Fruit fly (Drosophila melanogaster): Measurements from ENCODE around the gene CG8128.

The CG8128 gene

dm6 chrX:15701047-15701446 lies 3.8 kb downstream of the CG8128 start, which contains the start of gene CG9240:
Gene CG9240, minus strand, starts transcription at chrX:15701259.
- no peak for TF ChIP-seq jim (GFP tag; optimal IDR thresholded peaks at IDR 0.05)
- TF ChIP-seq rgr (GFP tag; optimal IDR thresholded peaks at IDR 0.05), result peak; percentile 48

DNA sequence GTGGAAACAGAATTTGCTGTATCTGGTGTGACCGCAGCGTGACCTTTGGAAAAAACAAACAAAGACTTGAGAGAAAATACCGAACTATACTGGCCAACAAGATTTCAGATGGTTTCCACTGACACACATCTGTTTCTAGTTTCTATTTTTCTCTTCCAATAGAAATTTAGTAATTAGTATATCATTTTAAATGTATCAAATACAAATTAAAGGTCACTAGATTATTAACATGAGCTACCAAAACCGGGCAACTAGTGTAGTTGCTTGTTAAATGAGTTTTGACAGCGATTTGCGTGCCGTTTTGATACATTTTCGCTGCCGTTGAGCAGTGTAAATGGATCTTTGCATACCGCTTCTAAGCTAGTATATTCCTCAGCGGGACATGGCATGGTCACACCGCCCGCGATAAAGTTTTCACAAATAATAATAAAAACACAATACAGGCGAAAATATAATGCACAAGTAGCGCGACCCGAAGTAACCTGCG lies 6.5 kb downstream of the CG8128 start, which contains the start of the genes Pis and Hap40:
TSS of gene Pis (minus strand) at position 51 of the 487 bp plus-strand sequence.
TSS of gene Hap40 (plus strand) at position 406 of the 487 bp plus-strand sequence.
- TF ChIP-seq psq (GFP tag; optimal IDR thresholded peaks at IDR 0.05) (peak; percentile 40), pan (optimal IDR thresholded peaks at IDR 0.05) (no peak), foxo (GFP tag; optimal IDR thresholded peaks at IDR 0.05) (peak in 1 of 2 experiments; percentile 74), CG32264 (GFP tag; optimal IDR thresholded peaks at IDR 0.05) (no peak), Vsx2 (GFP tag; optimal IDR thresholded peaks at IDR 0.05; ENCODE audit: partially characterized antibody) (no peak), Abd-B (GFP tag; optimal IDR thresholded peaks at IDR 0.05) (no peak), sage (GFP tag; optimal IDR thresholded peaks at IDR 0.05) (no peak), tai (GFP tag; optimal IDR thresholded peaks at IDR 0.05) (no peak), Dfd (GFP tag; optimal IDR thresholded peaks at IDR 0.05) (no peak), jim (GFP tag; optimal IDR thresholded peaks at IDR 0.05) (no peak), Myc (optimal IDR thresholded peaks at IDR 0.05) (no peak), GATAd (GFP tag; optimal IDR thresholded peaks at IDR 0.05) (no peak), Jra (GFP tag; optimal IDR thresholded peaks at IDR 0.05) (no peak), Rel (GFP tag; optimal IDR thresholded peaks at IDR 0.05) (no peak), Rel (tag; optimal IDR thresholded peaks at IDR 0.05) (peak; percentile 34), Hnf4 (GFP tag; optimal IDR thresholded peaks at IDR 0.05) (no peak), dmrt93B (GFP tag; optimal IDR thresholded peaks at IDR 0.05) (peak; percentile 68), br (GFP tag; optimal IDR thresholded peaks at IDR 0.05) (peak; percentile 54), Dif (GFP tag; optimal IDR thresholded peaks at IDR 0.05; ENCODE audit: partially characterized antibody) (no peak), usp (GFP tag; optimal IDR thresholded peaks at IDR 0.05) (no peak), woc (GFP tag; optimal IDR thresholded peaks at IDR 0.05) (peak; percentile 55), Hr83 (GFP tag; optimal IDR thresholded peaks at IDR 0.05; ENCODE audit: poor library complexity, severe bottlenecking) (no peak), dl (GFP tag; optimal IDR thresholded peaks at IDR 0.05; ENCODE audit: insufficient read depth in 1 of 2, partially characterized antibody in 2 of 2) (no peak), CrebA (GFP tag; optimal IDR thresholded peaks at IDR 0.05; ENCODE audit: borderline replicate concordance) (no peak), h (GFP tag; optimal IDR thresholded peaks at IDR 0.05) (peak; percentile 67), ey (GFP tag; optimal IDR thresholded peaks at IDR 0.05) (peak; percentile 41), CG9705 (GFP tag; optimal IDR thresholded peaks at IDR 0.05) (peak; percentile 49), Hr78 (GFP tag; optimal IDR thresholded peaks at IDR 0.05) (no peak), Mio (GFP tag; optimal IDR thresholded peaks at IDR 0.05) (no peak), N (GFP tag; optimal IDR thresholded peaks at IDR 0.05) (peak; percentile 9), lola (GFP tag; optimal IDR thresholded peaks at IDR 0.05) (no peak), sv (GFP tag; optimal IDR thresholded peaks at IDR 0.05) (peak; percentile 29), HLH106 (tag; optimal IDR thresholded peaks at IDR 0.05) (peak; percentile 80), OdsH (GFP tag; optimal IDR thresholded peaks at IDR 0.05) (peak; percentile 25), dsf (GFP tag; optimal IDR thresholded peaks at IDR 0.05; ENCODE audit: borderline replicate concordance) (no peak), Sp1 (GFP tag; optimal IDR thresholded peaks at IDR 0.05) (peak; percentile 63), rgr (GFP tag; optimal IDR thresholded peaks at IDR 0.05) (peak; percentile 63), brk (GFP tag; optimal IDR thresholded peaks at IDR 0.05) (no peak), fru (GFP tag; optimal IDR thresholded peaks at IDR 0.05) (no peak)

- no peak for TF ChIP-seq h (GFP tag; optimal IDR thresholded peaks at IDR 0.05)
- TF ChIP-seq CrebA (GFP tag; optimal IDR thresholded peaks at IDR 0.05; ENCODE audit: borderline replicate concordance), result no peak
- peak in 1 of 2 experiments; percentile 40 for TF ChIP-seq foxo (GFP tag; optimal IDR thresholded peaks at IDR 0.05)
- TF ChIP-seq dsf (GFP tag; optimal IDR thresholded peaks at IDR 0.05; ENCODE audit: borderline replicate concordance), result no peak
- peak; percentile 4 for TF ChIP-seq Hnf4 (GFP tag; optimal IDR thresholded peaks at IDR 0.05)
- TF ChIP-seq Mio (GFP tag; optimal IDR thresholded peaks at IDR 0.05), result no peak
- TF ChIP-seq woc (GFP tag; optimal IDR thresholded peaks at IDR 0.05), result peak; percentile 3
- no peak for TF ChIP-seq N (GFP tag; optimal IDR thresholded peaks at IDR 0.05)
- peak; percentile 6 for TF ChIP-seq psq (GFP tag; optimal IDR thresholded peaks at IDR 0.05)
- no peak for TF ChIP-seq usp (GFP tag; optimal IDR thresholded peaks at IDR 0.05)
- peak; percentile 36 for TF ChIP-seq br (GFP tag; optimal IDR thresholded peaks at IDR 0.05)
- TF ChIP-seq Rel (GFP tag; optimal IDR thresholded peaks at IDR 0.05), result no peak
- TF ChIP-seq Rel (tag; optimal IDR thresholded peaks at IDR 0.05), result no peak
- no peak for TF ChIP-seq sage (GFP tag; optimal IDR thresholded peaks at IDR 0.05)
- peak; percentile 9 for TF ChIP-seq ey (GFP tag; optimal IDR thresholded peaks at IDR 0.05)
- TF ChIP-seq Sp1 (GFP tag; optimal IDR thresholded peaks at IDR 0.05), result no peak
- peak; percentile 13 for TF ChIP-seq Hr83 (GFP tag; optimal IDR thresholded peaks at IDR 0.05; ENCODE audit: poor library complexity, severe bottlenecking)
- no peak for TF ChIP-seq GATAd (GFP tag; optimal IDR thresholded peaks at IDR 0.05)
- no peak for TF ChIP-seq lola (GFP tag; optimal IDR thresholded peaks at IDR 0.05)
- TF ChIP-seq Dif (GFP tag; optimal IDR thresholded peaks at IDR 0.05; ENCODE audit: partially characterized antibody), result no peak
- TF ChIP-seq sv (GFP tag; optimal IDR thresholded peaks at IDR 0.05), result no peak
- peak; percentile 38 for TF ChIP-seq rgr (GFP tag; optimal IDR thresholded peaks at IDR 0.05)
- no peak for TF ChIP-seq CG9705 (GFP tag; optimal IDR thresholded peaks at IDR 0.05)
Measured at dm6 chrX:15709624-15709983, 12.3 kb downstream of the CG8128 start.
